Worm (Caenorhabditis elegans): Measurements from ENCODE around the gene sna-3.

- TF ChIP-seq nhr-76 (tag; optimal IDR thresholded peaks at IDR 0.05): no peak
- TF ChIP-seq F49E8.2 (tag; optimal IDR thresholded peaks at IDR 0.05; ENCODE audit: borderline replicate concordance): no peak
- TF ChIP-seq sdz-12 (GFP tag; optimal IDR thresholded peaks at IDR 0.05): no peak
- no peak for TF ChIP-seq ama-1 (optimal IDR thresholded peaks at IDR 0.05)
- TF ChIP-seq jun-1 (tag; optimal IDR thresholded peaks at IDR 0.05): no peak
- no peak for TF ChIP-seq zag-1 (tag; optimal IDR thresholded peaks at IDR 0.05)
- TF ChIP-seq nhr-10 (tag; optimal IDR thresholded peaks at IDR 0.05): no peak
- no peak for TF ChIP-seq tra-1 (GFP tag; IDR thresholded peaks at IDR 0.05)
- no peak for TF ChIP-seq skn-1 (tag; optimal IDR thresholded peaks at IDR 0.05)
- no peak for TF ChIP-seq unc-39 (tag; optimal IDR thresholded peaks at IDR 0.05)
- TF ChIP-seq mdt-29 (GFP tag; IDR thresholded peaks at IDR 0.05): no peak
- TF ChIP-seq fos-1 (tag; optimal IDR thresholded peaks at IDR 0.05): no peak
These were observed 4.7 kb downstream of the sna-3 start for ce11 chrIII:6201325-6201724.

All from whole organism, L4 larva.